Worm (Caenorhabditis elegans) whole organism, mixed stage, embryonic: ENCODE measurements around the gene str-13.

Source experiments
- bed-3 ChIP-seq: fragments of 200-800 bp; sonication (Bioruptor generic); optimal IDR thresholded peaks from 3 replicates; lab custom pipeline; 2018; ENCODE audit warnings: mild to moderate bottlenecking, missing genetic modification characterization, moderate library complexity, missing compliant biosample characterization
- blmp-1 ChIP-seq: fragments of 150-350 bp; optimal IDR thresholded peaks from 2 replicates; lab custom pipeline; 2014; ENCODE audit warnings: missing biosample characterization, missing genetic modification characterization
- ceh-39 ChIP-seq: fragments of 150-350 bp; optimal IDR thresholded peaks from 2 replicates; lab custom pipeline; 2014; ENCODE audit warnings: missing biosample characterization, missing genetic modification characterization
- ceh-43 ChIP-seq: fragments of 200-800 bp; sonication (Bioruptor generic); optimal IDR thresholded peaks from 2 replicates; lab custom pipeline; 2018; ENCODE audit warnings: mild to moderate bottlenecking, missing genetic modification characterization, moderate library complexity, missing compliant biosample characterization
- ceh-83 ChIP-seq: fragments of 200-800 bp; sonication (Bioruptor generic); optimal IDR thresholded peaks from 2 replicates; lab custom pipeline; 2018; ENCODE audit warnings: mild to moderate bottlenecking, missing genetic modification characterization, missing compliant biosample characterization
- ces-1 ChIP-seq: fragments of 150-350 bp; optimal IDR thresholded peaks from 2 replicates; lab custom pipeline; 2014; ENCODE audit warnings: missing biosample characterization, missing genetic modification reagents, missing genetic modification characterization
- cnd-1 ChIP-seq: fragments of 200-800 bp; sonication (Bioruptor generic); optimal IDR thresholded peaks from 2 replicates; lab custom pipeline; 2018; ENCODE audit warnings: mild to moderate bottlenecking, missing genetic modification characterization, missing compliant biosample characterization
- drap-1 ChIP-seq: fragments of 200-800 bp; sonication (Bioruptor generic); optimal IDR thresholded peaks from 3 replicates; lab custom pipeline; 2018; ENCODE audit warnings: mild to moderate bottlenecking, missing genetic modification characterization, missing compliant biosample characterization
- elt-1 ChIP-seq: sonication (generic microtip); optimal IDR thresholded peaks from 2 replicates; lab custom pipeline; 2017; ENCODE audit warnings: missing genetic modification characterization, mild to moderate bottlenecking, missing compliant biosample characterization, antibody characterized with exemption, moderate library complexity, borderline replicate concordance; ENCODE audit not compliant: insufficient read depth
- elt-3 ChIP-seq: fragments of 150-350 bp; optimal IDR thresholded peaks from 2 replicates; lab custom pipeline; 2014; ENCODE audit warnings: missing biosample characterization, missing genetic modification characterization
- ham-2 ChIP-seq: fragments of 200-800 bp; sonication (Bioruptor generic); optimal IDR thresholded peaks from 2 replicates; lab custom pipeline; 2018; ENCODE audit warnings: mild to moderate bottlenecking, missing genetic modification characterization, missing compliant biosample characterization
- hlh-1 ChIP-seq: fragments of 150-350 bp; optimal IDR thresholded peaks from 2 replicates; lab custom pipeline; 2014; ENCODE audit warnings: missing biosample characterization, missing genetic modification reagents, missing genetic modification characterization
- lin-13 ChIP-seq: fragments of 150-350 bp; optimal IDR thresholded peaks from 2 replicates; lab custom pipeline; 2014; ENCODE audit warnings: missing biosample characterization, missing genetic modification characterization
- lin-32 ChIP-seq: fragments of 200-800 bp; sonication (Bioruptor generic); optimal IDR thresholded peaks from 2 replicates; lab custom pipeline; 2018; ENCODE audit warnings: mild to moderate bottlenecking, missing genetic modification characterization, missing compliant biosample characterization
- lsy-2 ChIP-seq: fragments of 150-350 bp; optimal IDR thresholded peaks from 2 replicates; lab custom pipeline; 2014; ENCODE audit warnings: missing biosample characterization, missing genetic modification characterization
- mab-5 ChIP-seq: fragments of 150-350 bp; optimal IDR thresholded peaks from 2 replicates; lab custom pipeline; 2014; ENCODE audit warnings: missing biosample characterization, missing genetic modification characterization
- mep-1 ChIP-seq: fragments of 150-350 bp; optimal IDR thresholded peaks from 2 replicates; lab custom pipeline; 2017; ENCODE audit warnings: missing biosample characterization, missing genetic modification reagents, missing genetic modification characterization, inconsistent platforms
- mls-2 ChIP-seq: sonication (generic microtip); optimal IDR thresholded peaks from 2 replicates; lab custom pipeline; 2016; ENCODE audit warnings: mild to moderate bottlenecking, missing genetic modification characterization, moderate library complexity, missing compliant biosample characterization
- nhr-12 ChIP-seq: fragments of 150-350 bp; optimal IDR thresholded peaks from 2 replicates; lab custom pipeline; 2014; ENCODE audit warnings: missing biosample characterization, missing genetic modification characterization
- nhr-2 ChIP-seq: fragments of 150-350 bp; optimal IDR thresholded peaks from 2 replicates; lab custom pipeline; 2014; ENCODE audit warnings: missing biosample characterization, missing genetic modification characterization
- nhr-28 ChIP-seq: fragments of 150-350 bp; optimal IDR thresholded peaks from 2 replicates; lab custom pipeline; 2014; ENCODE audit warnings: missing biosample characterization, missing genetic modification characterization
- nhr-76 ChIP-seq: sonication (generic microtip); optimal IDR thresholded peaks from 2 replicates; lab custom pipeline; 2017; ENCODE audit warnings: missing biosample characterization, missing genetic modification characterization
- pha-4 ChIP-seq: fragments of 150-350 bp; optimal IDR thresholded peaks from 2 replicates; lab custom pipeline; 2018; ENCODE audit warnings: missing biosample characterization, missing genetic modification reagents, missing genetic modification characterization
- snpc-4 ChIP-seq: fragments of 150-350 bp; optimal IDR thresholded peaks from 2 replicates; lab custom pipeline; 2014; ENCODE audit warnings: missing biosample characterization, missing genetic modification characterization
- tbx-8 ChIP-seq: fragments of 200-800 bp; sonication (Bioruptor generic); optimal IDR thresholded peaks from 2 replicates; lab custom pipeline; 2018; ENCODE audit warnings: mild to moderate bottlenecking, missing genetic modification characterization, moderate library complexity, missing compliant biosample characterization
- unc-120 ChIP-seq: sonication (generic microtip); optimal IDR thresholded peaks from 2 replicates; lab custom pipeline; 2017; ENCODE audit warnings: missing genetic modification characterization, missing compliant biosample characterization; ENCODE audit not compliant: poor library complexity, severe bottlenecking
- unc-39 ChIP-seq: fragments of 150-350 bp; optimal IDR thresholded peaks from 2 replicates; lab custom pipeline; 2014; ENCODE audit warnings: missing biosample characterization, missing genetic modification characterization
- unc-62 ChIP-seq: fragments of 150-350 bp; optimal IDR thresholded peaks from 2 replicates; lab custom pipeline; 2014; ENCODE audit warnings: missing biosample characterization, missing genetic modification reagents, missing genetic modification characterization
- zip-8 ChIP-seq: fragments of 150-350 bp; optimal IDR thresholded peaks from 2 replicates; lab custom pipeline; 2014; ENCODE audit warnings: missing biosample characterization, missing genetic modification characterization

Gene str-13

DNA sequence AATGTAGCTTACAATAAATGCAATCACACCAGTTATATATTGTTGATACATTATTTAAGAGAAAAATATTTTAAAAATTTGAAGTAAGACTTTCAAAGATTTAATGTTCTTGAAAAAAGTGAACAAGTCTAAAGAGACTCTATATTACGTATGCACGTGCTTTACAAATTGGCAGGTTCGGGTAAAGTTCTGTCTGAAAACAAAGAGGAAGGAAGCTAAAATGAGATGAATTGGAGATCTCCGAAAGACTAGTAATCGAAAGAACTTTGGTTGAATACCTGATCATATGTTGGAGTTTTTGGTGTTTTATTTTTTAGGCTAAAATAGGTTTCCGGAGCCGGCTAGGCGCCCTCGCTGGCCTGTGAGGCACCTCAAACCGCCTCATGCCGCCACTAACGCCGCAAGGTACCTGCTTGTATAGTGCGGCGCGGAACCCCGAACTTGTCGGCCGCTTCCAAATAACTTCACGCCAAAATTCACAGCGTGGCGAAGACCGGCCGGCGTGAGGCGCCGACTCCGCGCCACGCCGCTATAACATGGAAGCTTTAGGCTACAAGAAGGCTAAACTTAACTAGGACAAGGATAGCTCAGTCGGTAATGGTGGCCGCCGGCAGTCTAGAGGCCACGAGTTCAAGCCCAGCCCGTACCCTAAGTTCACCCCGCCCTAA, 30.4 kb upstream of the str-13 start, which contains the start of gene srx-28:
Gene srx-28 (minus strand): TSS at position 51 of the 668 bp plus-strand sequence.
- TF ChIP-seq ces-1 (no peak), ceh-39 (tag; lab: Kevin White, UChicago) (no peak), elt-3 (tag; lab: Kevin White, UChicago) (no peak), blmp-1 (tag; lab: Kevin White, UChicago) (no peak), drap-1 (GFP tag; lab: Kevin White, UChicago) (no peak), nhr-76 (tag; lab: Kevin White, UChicago) (no peak), nhr-28 (tag; lab: Kevin White, UChicago) (no peak), zip-8 (tag; lab: Kevin White, UChicago) (no peak), elt-1 (no peak)

DNA sequence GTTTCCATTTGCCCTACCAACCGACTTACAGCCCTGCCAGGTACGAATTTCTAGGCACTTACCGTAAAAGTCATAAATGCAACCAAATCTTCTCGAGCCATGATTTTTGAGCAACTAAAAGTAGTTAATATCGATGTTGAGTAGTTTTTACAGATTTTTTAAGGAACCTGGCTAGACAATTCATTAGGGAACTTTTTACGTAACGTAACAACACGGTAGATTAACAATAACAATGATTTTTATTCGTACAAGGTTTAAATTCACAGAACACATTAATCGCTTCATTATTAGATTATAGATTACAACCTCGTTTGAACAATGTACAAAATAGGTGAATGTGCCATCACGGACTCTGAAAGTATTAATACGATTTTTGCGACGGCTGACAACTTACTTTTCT, 26.0 kb upstream of the str-13 start, which contains the start of gene srx-26:
Gene srx-26 (minus strand): TSS at position 101 of the 400 bp plus-strand sequence.
- no peak for TF ChIP-seq mab-5
- no peak for TF ChIP-seq hlh-1 (tag; lab: Kevin White, UChicago)
- TF ChIP-seq mls-2 (tag; lab: Kevin White, UChicago), result no peak
- TF ChIP-seq nhr-76 (tag; lab: Kevin White, UChicago), result no peak
- no peak for TF ChIP-seq drap-1 (GFP tag; lab: Kevin White, UChicago)
- no peak for TF ChIP-seq ceh-43 (GFP tag; lab: Kevin White, UChicago)
- no peak for TF ChIP-seq lsy-2
- TF ChIP-seq pha-4 (tag; lab: Kevin White, UChicago), result no peak
- no peak for TF ChIP-seq tbx-8 (GFP tag; lab: Kevin White, UChicago)
- no peak for TF ChIP-seq blmp-1 (tag; lab: Kevin White, UChicago)
- TF ChIP-seq cnd-1 (tag; lab: Kevin White, UChicago), result no peak
- no peak for TF ChIP-seq bed-3 (GFP tag; lab: Kevin White, UChicago)
- TF ChIP-seq ham-2 (GFP tag; lab: Kevin White, UChicago), result no peak
- TF ChIP-seq lin-13 (tag; lab: Kevin White, UChicago), result no peak
- no peak for TF ChIP-seq mep-1 (tag; lab: Kevin White, UChicago)
- TF ChIP-seq lin-32 (GFP tag; lab: Kevin White, UChicago), result no peak
- no peak for TF ChIP-seq elt-1
- TF ChIP-seq unc-62 (GFP tag; lab: Kevin White, UChicago), result no peak

DNA sequence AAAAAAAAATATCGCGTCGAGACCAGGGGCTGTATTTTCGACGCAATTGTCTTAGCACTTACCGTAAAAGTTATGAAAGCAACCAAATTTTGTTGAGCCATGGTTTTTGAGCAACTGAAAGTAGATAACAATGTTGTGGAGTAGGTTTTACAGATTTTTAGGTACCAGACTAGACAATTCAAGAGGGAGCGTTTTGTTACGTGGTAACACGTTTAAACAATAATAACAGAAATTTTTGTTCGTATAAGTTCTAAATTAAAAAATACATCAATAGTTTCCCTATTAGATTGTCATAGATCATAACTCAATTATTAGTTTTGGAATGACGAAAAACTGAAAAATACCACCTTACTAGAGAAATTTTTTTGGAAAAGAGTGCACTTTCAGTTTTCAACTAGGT, 23.0 kb upstream of the str-13 start, which contains the start of gene srx-24:
Gene srx-24 (minus strand): TSS at position 101 of the 400 bp plus-strand sequence.
- no peak for TF ChIP-seq snpc-4
- TF ChIP-seq lin-13 (tag; lab: Kevin White, UChicago), result no peak

DNA sequence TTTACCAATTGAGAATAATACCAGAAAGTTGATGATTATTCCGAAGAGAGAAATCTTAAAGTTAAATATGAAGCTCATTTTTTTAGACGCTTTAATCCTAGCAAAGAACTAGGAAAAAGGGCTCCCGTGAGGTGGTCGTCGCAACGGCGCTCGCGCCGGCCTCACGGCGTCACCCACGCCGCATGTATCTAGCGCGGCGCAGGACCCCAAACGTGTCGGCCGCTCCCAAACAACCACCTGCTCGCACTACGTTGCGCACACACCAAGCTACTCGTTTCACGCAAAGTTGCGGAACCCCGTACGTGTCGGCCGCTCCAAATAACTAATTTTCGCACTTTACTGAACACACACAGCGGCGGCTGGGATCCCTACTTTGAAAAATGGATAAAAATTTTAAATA, 19.4 kb upstream of the str-13 start:
- TF ChIP-seq cnd-1 (tag; lab: Kevin White, UChicago), result no peak
- TF ChIP-seq nhr-12 (tag; lab: Kevin White, UChicago), result no peak
- no peak for TF ChIP-seq nhr-76 (tag; lab: Kevin White, UChicago)
- TF ChIP-seq hlh-1 (tag; lab: Kevin White, UChicago), result no peak
- no peak for TF ChIP-seq pha-4 (tag; lab: Kevin White, UChicago)
- no peak for TF ChIP-seq unc-39 (tag; lab: Kevin White, UChicago)
- TF ChIP-seq zip-8 (tag; lab: Kevin White, UChicago), result no peak
- TF ChIP-seq, all 35 proteins: peak for 0

DNA sequence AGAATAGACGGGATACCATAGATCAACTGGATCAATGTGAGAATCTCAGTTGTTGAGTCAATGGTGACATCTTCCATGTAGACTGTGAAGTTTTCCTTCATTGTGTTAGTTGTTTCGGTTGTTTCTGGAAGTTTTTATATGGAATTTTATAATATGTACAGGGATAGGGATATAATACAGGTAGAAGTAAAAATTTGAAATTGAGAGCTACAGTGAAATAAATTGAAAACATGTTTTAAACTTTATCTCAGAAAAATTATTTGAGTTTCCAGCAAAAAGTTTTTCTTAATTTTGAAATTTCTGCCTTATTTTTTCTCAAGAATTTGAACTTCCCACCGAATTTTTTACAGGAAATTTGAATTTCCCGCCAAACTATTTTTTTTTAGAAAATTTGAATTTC, 15.3 kb upstream of the str-13 start, which contains the start of gene srg-62:
Gene srg-62 (minus strand): TSS at position 101 of the 400 bp plus-strand sequence.
- TF ChIP-seq unc-120 (tag; lab: Kevin White, UChicago), result no peak
- no peak for TF ChIP-seq nhr-2 (tag; lab: Kevin White, UChicago)
- TF ChIP-seq unc-62 (GFP tag; lab: Kevin White, UChicago), result no peak
- TF ChIP-seq lsy-2, result no peak
- TF ChIP-seq elt-1, result no peak
- no peak for TF ChIP-seq hlh-1 (tag; lab: Kevin White, UChicago)
- no peak for TF ChIP-seq pha-4 (tag; lab: Kevin White, UChicago)
- no peak for TF ChIP-seq lin-13 (tag; lab: Kevin White, UChicago)
- TF ChIP-seq mls-2 (tag; lab: Kevin White, UChicago), result no peak
- no peak for TF ChIP-seq ceh-83
- TF ChIP-seq blmp-1 (tag; lab: Kevin White, UChicago), result no peak
